Worm (Caenorhabditis elegans): ENCODE measurements around the gene glrx-22.

Gene glrx-22

ce11 chrIV:8182566-8182965, 18.5 kb downstream of the glrx-22 start:
- TF ChIP-seq zip-11 (GFP tag; IDR thresholded peaks at IDR 0.05) (no peak), aha-1 (tag) (peak; percentile 48), spr-3 (GFP tag; optimal IDR thresholded peaks at IDR 0.05) (no peak), mxl-2 (GFP tag; conservative IDR thresholded peaks at IDR 0.05) (no peak), dmd-6 (GFP tag; IDR thresholded peaks at IDR 0.05) (no peak), tra-1 (GFP tag; IDR thresholded peaks at IDR 0.05) (no peak), ces-1 (GFP tag; optimal IDR thresholded peaks at IDR 0.05) (peak; percentile 7), unc-62 (GFP tag; optimal IDR thresholded peaks at IDR 0.05 in 1 of 2) (peak in 1 of 2 experiments; percentile 16), unc-62 (tag; optimal IDR thresholded peaks at IDR 0.05) (no peak)

ce11 chrIV:8181404-8181803, 19.6 kb downstream of the glrx-22 start:
- TF ChIP-seq lin-15B (tag; optimal IDR thresholded peaks at IDR 0.05) (no peak), Y105C5A.15 (GFP tag; IDR thresholded peaks at IDR 0.05) (no peak), fkh-10 (GFP tag; optimal IDR thresholded peaks at IDR 0.05) (peak; percentile 94), unc-39 (tag; optimal IDR thresholded peaks at IDR 0.05) (no peak), aha-1 (tag) (peak; percentile 73), ctbp-1 (GFP tag; IDR thresholded peaks at IDR 0.05) (0 out of 2 replicates have a peak, but pooled peaks have one; percentile 27)

ce11 chrIV:8175686-8176532, 25.1 kb downstream of the glrx-22 start, which contains the start of gene pct-1:
TSS of gene pct-1 (plus strand) at chrIV:8176482.
- TF ChIP-seq unc-62 (GFP tag; optimal IDR thresholded peaks at IDR 0.05 in 1 of 2) (peak in 1 of 2 experiments; percentile 82), unc-62 (tag; optimal IDR thresholded peaks at IDR 0.05) (no peak), ZK546.5 (tag; optimal IDR thresholded peaks at IDR 0.05) (no peak), lin-15B (tag; optimal IDR thresholded peaks at IDR 0.05) (no peak), ceh-44 (GFP tag; IDR thresholded peaks at IDR 0.05) (no peak), aha-1 (tag) (peak; percentile 2)

ce11 chrIV:8174792-8175191, 26.2 kb downstream of the glrx-22 start:
- no peak for TF ChIP-seq cey-2 (tag; optimal IDR thresholded peaks at IDR 0.05; ENCODE audit: borderline replicate concordance, insufficient read depth)
- 0 out of 2 replicates have a peak, but pooled peaks have one; percentile 27 for TF ChIP-seq ceh-20 (GFP tag; IDR thresholded peaks at IDR 0.05)
- TF ChIP-seq unc-39 (tag; optimal IDR thresholded peaks at IDR 0.05) = no peak
- TF ChIP-seq nhr-48 (tag; optimal IDR thresholded peaks at IDR 0.05) = peak; percentile 30
- TF ChIP-seq daf-16 (GFP tag; optimal IDR thresholded peaks at IDR 0.05) = no peak
- peak; percentile 34 for TF ChIP-seq daf-16 (tag; optimal IDR thresholded peaks at IDR 0.05)
- TF ChIP-seq nhr-111 (GFP tag; optimal IDR thresholded peaks at IDR 0.05) = no peak
- TF ChIP-seq madf-5 (GFP tag; IDR thresholded peaks at IDR 0.05) = no peak
- no peak for TF ChIP-seq duxl-1 (tag; optimal IDR thresholded peaks at IDR 0.05; ENCODE audit: poor library complexity)
- no peak for TF ChIP-seq egl-43 (GFP tag; IDR thresholded peaks at IDR 0.05)
- TF ChIP-seq ZK337.2 (GFP tag; IDR thresholded peaks at IDR 0.05) = no peak
- TF ChIP-seq nhr-41 (GFP tag; IDR thresholded peaks at IDR 0.05) = 0 out of 2 replicates have a peak, but pooled peaks have one; percentile 36
- TF ChIP-seq rbr-2 (tag; optimal IDR thresholded peaks at IDR 0.05) = no peak
- peak; percentile 67 for TF ChIP-seq nhr-28 (tag; optimal IDR thresholded peaks at IDR 0.05)
- TF ChIP-seq lin-13 (GFP tag; optimal IDR thresholded peaks at IDR 0.05) = no peak
- TF ChIP-seq Y75B8A.6 (GFP tag; IDR thresholded peaks at IDR 0.05) = 0 out of 2 replicates have a peak, but pooled peaks have one; percentile 33
- no peak for TF ChIP-seq lir-3 (tag; optimal IDR thresholded peaks at IDR 0.05)
- peak; percentile 71; the same call in 1 of the 2 replicates for TF ChIP-seq lin-1 (GFP tag; IDR thresholded peaks at IDR 0.05)
- peak in 1 of 2 experiments; percentile 37 for TF ChIP-seq mdl-1 (tag; optimal IDR thresholded peaks at IDR 0.05)
- peak; percentile 62 for TF ChIP-seq mxl-3 (GFP tag; optimal IDR thresholded peaks at IDR 0.05)
- no peak for TF ChIP-seq nhr-42 (GFP tag; IDR thresholded peaks at IDR 0.05)
- no peak for TF ChIP-seq zip-11 (GFP tag; IDR thresholded peaks at IDR 0.05)
- no peak for TF ChIP-seq spr-3 (GFP tag; optimal IDR thresholded peaks at IDR 0.05)
- TF ChIP-seq pqm-1 (tag; optimal IDR thresholded peaks at IDR 0.05) = peak; percentile 90
- no peak for TF ChIP-seq nhr-11 (tag; optimal IDR thresholded peaks at IDR 0.05)
- TF ChIP-seq aha-1 (tag) = no peak
- no peak for TF ChIP-seq hlh-30 (tag; optimal IDR thresholded peaks at IDR 0.05; ENCODE audit: insufficient read depth)
- no peak for TF ChIP-seq F10B5.3 (tag; optimal IDR thresholded peaks at IDR 0.05)
- TF ChIP-seq dmd-6 (GFP tag; IDR thresholded peaks at IDR 0.05) = peak; percentile 63
- TF ChIP-seq dve-1 (tag; optimal IDR thresholded peaks at IDR 0.05; ENCODE audit: insufficient read depth) = peak; percentile 52
- no peak for TF ChIP-seq lin-15B (tag; optimal IDR thresholded peaks at IDR 0.05)
- peak; percentile 45 for TF ChIP-seq hlh-11 (tag; optimal IDR thresholded peaks at IDR 0.05)
